Fruit fly (Drosophila melanogaster) whole organism, embryonic: Measurements from ENCODE around the gene Ada1-2.
A peak's percentile ranks its signal among the peaks of the same experiment; 100 is the strongest.

ENCODE experiments used
- Bteb2 ChIP-seq: fragments of 200-800 bp; sonication (Bioruptor generic); optimal IDR thresholded peaks from 2 replicates; lab custom pipeline; 2016; ENCODE audit warnings: missing biosample characterization, missing genetic modification characterization
- CG10267 ChIP-seq: fragments of 200-800 bp; sonication (Bioruptor generic); optimal IDR thresholded peaks from 2 replicates; lab custom pipeline; 2018; ENCODE audit warnings: missing biosample characterization, mild to moderate bottlenecking, missing genetic modification characterization, moderate library complexity
- CG13424 ChIP-seq: fragments of 200-800 bp; sonication (Bioruptor generic); optimal IDR thresholded peaks from 2 replicates; lab custom pipeline; 2019; ENCODE audit warnings: missing biosample characterization, mild to moderate bottlenecking, missing genetic modification characterization, moderate library complexity
- CG1529 ChIP-seq: fragments of 200-800 bp; sonication (Bioruptor generic); optimal IDR thresholded peaks from 3 replicates; lab custom pipeline; 2018; ENCODE audit warnings: missing biosample characterization, missing genetic modification characterization
- CG15696 ChIP-seq: fragments of 200-800 bp; sonication (Bioruptor generic); optimal IDR thresholded peaks from 2 replicates; lab custom pipeline; 2019; ENCODE audit warnings: missing biosample characterization, mild to moderate bottlenecking, missing genetic modification characterization, moderate library complexity
- CG17385 ChIP-seq: fragments of 200-800 bp; sonication (Bioruptor generic); optimal IDR thresholded peaks from 3 replicates; lab custom pipeline; 2018; ENCODE audit warnings: missing biosample characterization, mild to moderate bottlenecking, missing genetic modification characterization
- CG17568 ChIP-seq: fragments of 200-800 bp; sonication (Bioruptor generic); optimal IDR thresholded peaks from 2 replicates; lab custom pipeline; 2018; ENCODE audit warnings: missing biosample characterization, mild to moderate bottlenecking, missing genetic modification characterization, moderate library complexity
- CG17912 ChIP-seq: fragments of 200-800 bp; sonication (Bioruptor generic); optimal IDR thresholded peaks from 2 replicates; lab custom pipeline; 2018; ENCODE audit warnings: missing biosample characterization, mild to moderate bottlenecking, missing genetic modification characterization
- CG18764 ChIP-seq: fragments of 200-800 bp; sonication (Bioruptor generic); optimal IDR thresholded peaks from 3 replicates; lab custom pipeline; 2016; ENCODE audit warnings: missing biosample characterization, missing genetic modification characterization
- CG30431 ChIP-seq: fragments of 200-800 bp; sonication (Bioruptor generic); optimal IDR thresholded peaks from 2 replicates; lab custom pipeline; 2017; ENCODE audit warnings: missing biosample characterization, missing genetic modification characterization
- CG34376 ChIP-seq: fragments of 200-800 bp; sonication (Bioruptor generic); optimal IDR thresholded peaks from 2 replicates; lab custom pipeline; 2018; ENCODE audit warnings: missing biosample characterization, mild to moderate bottlenecking, missing genetic modification characterization
- CG4282 ChIP-seq: fragments of 200-800 bp; sonication (Bioruptor generic); optimal IDR thresholded peaks from 2 replicates; lab custom pipeline; 2016; ENCODE audit warnings: missing biosample characterization, missing genetic modification characterization
- CG4424 ChIP-seq: fragments of 200-800 bp; sonication (Bioruptor generic); optimal IDR thresholded peaks from 3 replicates; lab custom pipeline; 2016; ENCODE audit warnings: missing biosample characterization, missing genetic modification characterization
- CG4617 ChIP-seq: fragments of 200-800 bp; sonication (Bioruptor generic); optimal IDR thresholded peaks from 3 replicates; lab custom pipeline; 2016; ENCODE audit warnings: missing biosample characterization, missing genetic modification characterization, borderline replicate concordance
- CG4820 ChIP-seq: fragments of 200-800 bp; sonication (Bioruptor generic); optimal IDR thresholded peaks from 3 replicates; lab custom pipeline; 2016; ENCODE audit warnings: missing biosample characterization, missing genetic modification characterization
- CG4854 ChIP-seq: fragments of 200-800 bp; sonication (Bioruptor generic); optimal IDR thresholded peaks from 2 replicates; lab custom pipeline; 2016; ENCODE audit warnings: missing biosample characterization, missing genetic modification characterization, inconsistent platforms
- CG8089 ChIP-seq: fragments of 200-800 bp; sonication (Bioruptor generic); optimal IDR thresholded peaks from 3 replicates; lab custom pipeline; 2016; ENCODE audit warnings: missing biosample characterization, missing genetic modification characterization
- CG9932 ChIP-seq: fragments of 200-800 bp; sonication (Bioruptor generic); IDR thresholded peaks from 2 replicates; pipeline ENCODE4 v1.3.6; 2022; ENCODE audit warnings: missing biosample characterization, missing genetic modification characterization
- Chrac-16 ChIP-seq: fragments of 200-800 bp; sonication (Bioruptor generic); optimal IDR thresholded peaks from 3 replicates; lab custom pipeline; 2016; ENCODE audit warnings: missing biosample characterization, missing genetic modification characterization
- CoRest ChIP-seq: fragments of 200-800 bp; sonication (Bioruptor generic); optimal IDR thresholded peaks from 3 replicates; lab custom pipeline; 2018; ENCODE audit warnings: missing biosample characterization, mild to moderate bottlenecking, missing genetic modification characterization, moderate library complexity
- CrebB ChIP-seq: fragments of 200-800 bp; sonication (Bioruptor generic); optimal IDR thresholded peaks from 3 replicates; lab custom pipeline; 2018; ENCODE audit warnings: missing biosample characterization, mild to moderate bottlenecking, missing genetic modification characterization
- Dek ChIP-seq: fragments of 200-800 bp; sonication (Bioruptor generic); optimal IDR thresholded peaks from 3 replicates; lab custom pipeline; 2019; ENCODE audit warnings: missing biosample characterization, mild to moderate bottlenecking, missing genetic modification characterization, moderate library complexity
- Dip3 ChIP-seq: fragments of 200-800 bp; sonication (Bioruptor generic); optimal IDR thresholded peaks from 3 replicates; lab custom pipeline; 2016; ENCODE audit warnings: missing biosample characterization, missing genetic modification characterization
- Doc2 ChIP-seq: fragments of 200-800 bp; sonication (Bioruptor generic); IDR thresholded peaks from 2 replicates; pipeline ENCODE4 v1.3.6; 2022; ENCODE audit warnings: missing biosample characterization, missing genetic modification characterization
- E2f1 ChIP-seq: fragments of 200-800 bp; sonication (Bioruptor generic); IDR thresholded peaks from 2 replicates; pipeline ENCODE4 v1.3.6; 2022; ENCODE audit warnings: missing biosample characterization, missing genetic modification characterization
- Fer1 ChIP-seq: fragments of 200-800 bp; sonication (Bioruptor generic); optimal IDR thresholded peaks from 2 replicates; lab custom pipeline; 2017; ENCODE audit warnings: missing biosample characterization, mild to moderate bottlenecking, missing genetic modification characterization
- NC2α ChIP-seq: fragments of 200-800 bp; sonication (Bioruptor generic); optimal IDR thresholded peaks from 2 replicates; lab custom pipeline; 2016; ENCODE audit warnings: missing biosample characterization, missing genetic modification characterization
- NfI ChIP-seq: fragments of 200-800 bp; sonication (Bioruptor generic); optimal IDR thresholded peaks from 3 replicates; lab custom pipeline; 2018; ENCODE audit warnings: missing biosample characterization, mild to moderate bottlenecking, missing genetic modification characterization, moderate library complexity
- Oaz ChIP-seq: fragments of 200-800 bp; sonication (Bioruptor generic); IDR thresholded peaks from 2 replicates; pipeline ENCODE4 v1.3.6; 2022; ENCODE audit warnings: missing biosample characterization, missing genetic modification characterization
- Optix ChIP-seq: fragments of 200-800 bp; sonication (Bioruptor generic); IDR thresholded peaks from 3 replicates; pipeline ENCODE4 v1.3.6; 2022; ENCODE audit warnings: missing biosample characterization, missing genetic modification characterization
- Sox102F ChIP-seq: fragments of 200-800 bp; sonication (Bioruptor generic); optimal IDR thresholded peaks from 2 replicates; lab custom pipeline; 2018; ENCODE audit warnings: missing biosample characterization, mild to moderate bottlenecking, missing genetic modification characterization, moderate library complexity
- Spps ChIP-seq: fragments of 200-800 bp; sonication (Bioruptor generic); optimal IDR thresholded peaks from 2 replicates; lab custom pipeline; 2018; ENCODE audit warnings: missing biosample characterization, mild to moderate bottlenecking, missing genetic modification characterization
- Sry-δ ChIP-seq: fragments of 200-800 bp; sonication (Bioruptor generic); optimal IDR thresholded peaks from 2 replicates; lab custom pipeline; 2016; ENCODE audit warnings: missing biosample characterization, missing genetic modification characterization
- ac ChIP-seq: fragments of 200-800 bp; sonication (Bioruptor generic); optimal IDR thresholded peaks from 3 replicates; lab custom pipeline; 2017; ENCODE audit warnings: missing biosample characterization, mild to moderate bottlenecking, missing genetic modification characterization
- aop ChIP-seq: fragments of 200-800 bp; sonication (Bioruptor generic); IDR thresholded peaks from 2 replicates; pipeline ENCODE4 v1.3.6; 2022; ENCODE audit warnings: missing biosample characterization, missing genetic modification characterization
- az2 ChIP-seq: fragments of 200-800 bp; sonication (Bioruptor generic); optimal IDR thresholded peaks from 3 replicates; lab custom pipeline; 2016; ENCODE audit warnings: missing biosample characterization, missing genetic modification characterization
- emc ChIP-seq: fragments of 200-800 bp; sonication (Bioruptor generic); optimal IDR thresholded peaks from 2 replicates; lab custom pipeline; 2016; ENCODE audit warnings: missing biosample characterization, missing genetic modification characterization
- ems ChIP-seq: fragments of 200-800 bp; sonication (Bioruptor generic); optimal IDR thresholded peaks from 3 replicates; lab custom pipeline; 2016; ENCODE audit warnings: missing biosample characterization, missing genetic modification characterization
- ewg ChIP-seq: fragments of 200-800 bp; sonication (Bioruptor generic); optimal IDR thresholded peaks from 3 replicates; lab custom pipeline; 2017; ENCODE audit warnings: mild to moderate bottlenecking, missing biosample characterization, missing genetic modification reagents, missing genetic modification characterization
- fd102C ChIP-seq: fragments of 200-800 bp; sonication (Bioruptor generic); optimal IDR thresholded peaks from 2 replicates; lab custom pipeline; 2018; ENCODE audit warnings: missing biosample characterization, mild to moderate bottlenecking, missing genetic modification characterization, moderate library complexity
- fru ChIP-seq: fragments of >200 bp; optimal IDR thresholded peaks from 2 replicates; lab custom pipeline; 2017
- gem ChIP-seq: fragments of 200-800 bp; sonication (Bioruptor generic); optimal IDR thresholded peaks from 2 replicates; lab custom pipeline; 2019; ENCODE audit warnings: missing biosample characterization, mild to moderate bottlenecking, missing genetic modification characterization, moderate library complexity
- grau ChIP-seq: fragments of 200-800 bp; optimal IDR thresholded peaks from 3 replicates; lab custom pipeline; 2019; ENCODE audit warnings: missing biosample characterization, mild to moderate bottlenecking, missing genetic modification characterization, moderate library complexity
- kay ChIP-seq: fragments of 200-800 bp; sonication (Bioruptor generic); optimal IDR thresholded peaks from 2 replicates; lab custom pipeline; 2016; ENCODE audit warnings: missing biosample characterization, missing genetic modification characterization
- maf-S ChIP-seq: fragments of 200-800 bp; sonication (Bioruptor generic); optimal IDR thresholded peaks from 2 replicates; lab custom pipeline; 2016; ENCODE audit warnings: missing biosample characterization, missing genetic modification characterization
- pfk ChIP-seq: fragments of 200-800 bp; sonication (Bioruptor generic); optimal IDR thresholded peaks from 2 replicates; lab custom pipeline; 2018; ENCODE audit warnings: missing biosample characterization, mild to moderate bottlenecking, missing genetic modification characterization, moderate library complexity
- salm ChIP-seq: fragments of 200-800 bp; sonication (Bioruptor generic); optimal IDR thresholded peaks from 2 replicates; lab custom pipeline; 2018; ENCODE audit warnings: missing biosample characterization, mild to moderate bottlenecking, missing genetic modification characterization
- tap ChIP-seq: fragments of 200-800 bp; optimal IDR thresholded peaks from 3 replicates; lab custom pipeline; 2019; ENCODE audit warnings: missing biosample characterization, mild to moderate bottlenecking, missing genetic modification characterization, moderate library complexity
- unpg ChIP-seq: fragments of 200-800 bp; sonication (Bioruptor generic); optimal IDR thresholded peaks from 3 replicates; lab custom pipeline; 2018; ENCODE audit warnings: missing biosample characterization, mild to moderate bottlenecking, missing genetic modification characterization, moderate library complexity
- wek ChIP-seq: fragments of 200-800 bp; sonication (Bioruptor generic); optimal IDR thresholded peaks from 3 replicates; lab custom pipeline; 2018; ENCODE audit warnings: missing biosample characterization, mild to moderate bottlenecking, missing genetic modification characterization, moderate library complexity

Gene Ada1-2

dm6 chr2L:12004211-12004979 is 11.7 kb downstream of the Ada1-2 start (continued):
- TF ChIP-seq Sox102F (peak; percentile 68), fru (lab: Kevin White, UChicago) (no peak), CoRest (peak; percentile 50), CG34376 (GFP tag; lab: Kevin White, UChicago) (peak; percentile 49), CG8089 (peak; percentile 78), az2 (peak; percentile 43), CG4854 (GFP tag; lab: Kevin White, UChicago) (peak; percentile 45), E2f1 (GFP tag; lab: Robert Waterston, UW) (no peak), ac (peak; percentile 86), Oaz (no peak), CrebB (peak; percentile 85), Fer1 (peak; percentile 80), ems (GFP tag; lab: Kevin White, UChicago) (peak; percentile 19), CG4820 (GFP tag; lab: Kevin White, UChicago) (peak; percentile 13), kay (GFP tag; lab: Kevin White, UChicago) (peak; percentile 20), wek (GFP tag; lab: Kevin White, UChicago) (peak; percentile 88), ewg (GFP tag; lab: Kevin White, UChicago) (peak; percentile 33), maf-S (GFP tag; lab: Kevin White, UChicago) (peak; percentile 25), CG17568 (GFP tag; lab: Kevin White, UChicago) (peak; percentile 94), Doc2 (GFP tag; lab: Robert Waterston, UW) (no peak), CG17385 (peak; percentile 91), NC2α (GFP tag; lab: Kevin White, UChicago) (peak; percentile 72), CG4617 (GFP tag; lab: Kevin White, UChicago) (peak; percentile 5), fd102C (GFP tag; lab: Kevin White, UChicago) (peak; percentile 88), Sry-δ (no peak), pfk (GFP tag; lab: Kevin White, UChicago) (peak; percentile 68), Dek (tag; lab: Kevin White, UChicago) (peak; percentile 44), Dip3 (GFP tag; lab: Kevin White, UChicago) (peak; percentile 37), gem (tag; lab: Kevin White, UChicago) (peak; percentile 77), CG9932 (no peak), CG4282 (GFP tag; lab: Kevin White, UChicago) (peak; percentile 2), CG13424 (tag; lab: Kevin White, UChicago) (peak; percentile 76), CG1529 (GFP tag; lab: Kevin White, UChicago) (peak; percentile 82), grau (tag; lab: Kevin White, UChicago) (peak; percentile 22), CG4424 (GFP tag; lab: Kevin White, UChicago) (peak; percentile 41), unpg (GFP tag; lab: Kevin White, UChicago) (peak; percentile 70), Chrac-16 (no peak), salm (tag; lab: Kevin White, UChicago) (peak; percentile 77), Bteb2 (no peak), NfI (GFP tag; lab: Kevin White, UChicago) (peak; percentile 22), emc (GFP tag; lab: Kevin White, UChicago) (peak; percentile 35), Spps (peak; percentile 7), aop (GFP tag; lab: Robert Waterston, UW) (no peak), Optix (no peak), CG17912 (peak; percentile 75), CG10267 (tag; lab: Kevin White, UChicago) (peak; percentile 10), CG30431 (GFP tag; lab: Kevin White, UChicago) (no peak), tap (tag; lab: Kevin White, UChicago) (peak; percentile 55), CG18764 (GFP tag; lab: Kevin White, UChicago) (peak; percentile 39), CG15696 (tag; lab: Kevin White, UChicago) (peak; percentile 77)
